Worm (Caenorhabditis elegans) whole organism, midembryonic: ENCODE data around the gene C15C8.7.

Experiments
- T22C8.4 ChIP-seq: fragments of 200-800 bp; sonication (Bioruptor generic); IDR thresholded peaks from 2 replicates; pipeline ENCODE4 v1.3.6; 2022; ENCODE audit warnings: missing genetic modification characterization, missing compliant biosample characterization
- cog-1 ChIP-seq: sonication (generic microtip); optimal IDR thresholded peaks from 2 replicates; lab custom pipeline; 2016; ENCODE audit warnings: missing genetic modification characterization, missing compliant biosample characterization
- flt-1 ChIP-seq: fragments of 200-800 bp; sonication (Bioruptor generic); IDR thresholded peaks from 2 replicates; pipeline ENCODE4 v1.3.6; 2022; ENCODE audit warnings: missing genetic modification characterization, missing compliant biosample characterization
- klf-2 ChIP-seq: fragments of 200-800 bp; sonication (Bioruptor generic); conservative IDR thresholded peaks from 2 replicates; pipeline ENCODE4 v1.3.6; 2022; ENCODE audit warnings: missing genetic modification reagents, missing genetic modification characterization, missing compliant biosample characterization
- med-1 ChIP-seq: sonication (generic microtip); optimal IDR thresholded peaks from 2 replicates; lab custom pipeline; 2017; ENCODE audit warnings: missing genetic modification characterization, mild to moderate bottlenecking, missing compliant biosample characterization, antibody characterized with exemption, missing genetic modification reagents; ENCODE audit not compliant: insufficient read depth
- ref-1 ChIP-seq: fragments of 200-800 bp; sonication (Bioruptor generic); conservative IDR thresholded peaks from 2 replicates; pipeline ENCODE4 v1.3.6; 2022; ENCODE audit warnings: missing genetic modification reagents, missing genetic modification characterization, missing compliant biosample characterization
- tab-1 ChIP-seq: fragments of 200-800 bp; sonication (Bioruptor generic); IDR thresholded peaks from 2 replicates; pipeline ENCODE4 v1.3.6; 2022; ENCODE audit warnings: missing genetic modification characterization, missing compliant biosample characterization
- ztf-23 ChIP-seq: fragments of 200-800 bp; sonication (Bioruptor generic); IDR thresholded peaks from 2 replicates; pipeline ENCODE4 v1.3.6; 2022; ENCODE audit warnings: missing genetic modification reagents, missing genetic modification characterization, missing compliant biosample characterization
- ztf-29 ChIP-seq: fragments of 200-800 bp; sonication (Bioruptor generic); IDR thresholded peaks from 2 replicates; pipeline ENCODE4 v1.3.6; 2022; ENCODE audit warnings: missing genetic modification reagents, missing genetic modification characterization, missing compliant biosample characterization

The C15C8.7 gene

ce11 chrV:12749558-12749957 is 4.7 kb upstream of the C15C8.7 start:
- TF ChIP-seq T22C8.4 (GFP tag; lab: Robert Waterston, UW) (no peak), med-1 (no peak), klf-2 (GFP tag; lab: Robert Waterston, UW) (no peak)

- TF ChIP-seq ztf-29 (no peak), klf-2 (GFP tag; lab: Robert Waterston, UW) (no peak), ref-1 (GFP tag; lab: Robert Waterston, UW) (no peak), tab-1 (GFP tag; lab: Robert Waterston, UW) (no peak), flt-1 (GFP tag; lab: Robert Waterston, UW) (no peak), T22C8.4 (GFP tag; lab: Robert Waterston, UW) (no peak), cog-1 (tag; lab: Kevin White, UChicago) (no peak), ztf-23 (no peak), med-1 (no peak)
Measured at ce11 chrV:12747856-12748255, 3.0 kb upstream of the C15C8.7 start, which contains the start of gene C15C8.5. TSS of gene C15C8.5 (plus strand) at chrV:12748007.

- TF ChIP-seq cog-1 (tag; lab: Kevin White, UChicago), result no peak
- TF ChIP-seq ztf-23, result no peak
- TF ChIP-seq ztf-29, result no peak
- TF ChIP-seq ref-1 (GFP tag; lab: Robert Waterston, UW), result no peak
- TF ChIP-seq tab-1 (GFP tag; lab: Robert Waterston, UW), result no peak
- no peak for TF ChIP-seq med-1
- TF ChIP-seq klf-2 (GFP tag; lab: Robert Waterston, UW), result no peak
- TF ChIP-seq flt-1 (GFP tag; lab: Robert Waterston, UW), result no peak
- no peak for TF ChIP-seq T22C8.4 (GFP tag; lab: Robert Waterston, UW)
Measured at ce11 chrV:12747431-12747830, 2.6 kb upstream of the C15C8.7 start, which contains the start of gene C15C8.4. TSS of gene C15C8.4 (minus strand) at chrV:12747463.

ce11 chrV:12743778-12744502 is 910 bp downstream of the C15C8.7 start:
- TF ChIP-seq T22C8.4 (GFP tag; lab: Robert Waterston, UW), result no peak
- no peak for TF ChIP-seq flt-1 (GFP tag; lab: Robert Waterston, UW)
- no peak for TF ChIP-seq ztf-23

ce11 chrV:12741684-12742083 is 3.2 kb downstream of the C15C8.7 start, which contains the start of gene hrg-7:
TSS of gene hrg-7 (plus strand) at chrV:12742041.
- TF ChIP-seq klf-2 (GFP tag; lab: Robert Waterston, UW) (no peak), ztf-29 (no peak), flt-1 (GFP tag; lab: Robert Waterston, UW) (no peak), cog-1 (tag; lab: Kevin White, UChicago) (no peak), ztf-23 (no peak), med-1 (no peak), tab-1 (GFP tag; lab: Robert Waterston, UW) (no peak), T22C8.4 (GFP tag; lab: Robert Waterston, UW) (no peak), ref-1 (GFP tag; lab: Robert Waterston, UW) (no peak)

- TF ChIP-seq cog-1 (tag; lab: Kevin White, UChicago), result no peak
- no peak for TF ChIP-seq tab-1 (GFP tag; lab: Robert Waterston, UW)
- TF ChIP-seq ref-1 (GFP tag; lab: Robert Waterston, UW), result no peak
- no peak for TF ChIP-seq flt-1 (GFP tag; lab: Robert Waterston, UW)
- no peak for TF ChIP-seq ztf-29
Measured at ce11 chrV:12736166-12736753, 8.6 kb downstream of the C15C8.7 start, which contains the start of gene cky-1. TSS of gene cky-1 (plus strand) at chrV:12736703.

- TF ChIP-seq flt-1 (GFP tag; lab: Robert Waterston, UW), result no peak
- TF ChIP-seq tab-1 (GFP tag; lab: Robert Waterston, UW), result no peak
- no peak for TF ChIP-seq klf-2 (GFP tag; lab: Robert Waterston, UW)
- TF ChIP-seq ztf-29, result no peak
- TF ChIP-seq T22C8.4 (GFP tag; lab: Robert Waterston, UW), result no peak
- TF ChIP-seq ztf-23, result no peak
- TF ChIP-seq ref-1 (GFP tag; lab: Robert Waterston, UW), result no peak
- TF ChIP-seq med-1, result no peak
Measured at ce11 chrV:12733465-12734248, 11.2 kb downstream of the C15C8.7 start, which contains the start of the genes dhs-21 and xbx-9. TSS of gene dhs-21 (minus strand) at chrV:12733645. TSS of gene xbx-9 (plus strand) at chrV:12734198.

- TF ChIP-seq flt-1 (GFP tag; lab: Robert Waterston, UW) (no peak), ref-1 (GFP tag; lab: Robert Waterston, UW) (no peak), cog-1 (tag; lab: Kevin White, UChicago) (no peak), T22C8.4 (GFP tag; lab: Robert Waterston, UW) (no peak), med-1 (no peak), klf-2 (GFP tag; lab: Robert Waterston, UW) (no peak), ztf-23 (no peak), ztf-29 (no peak), tab-1 (GFP tag; lab: Robert Waterston, UW) (no peak)
Measured at ce11 chrV:12732734-12733133, 12.1 kb downstream of the C15C8.7 start.

- TF ChIP-seq ref-1 (GFP tag; lab: Robert Waterston, UW) (no peak), ztf-29 (no peak), tab-1 (GFP tag; lab: Robert Waterston, UW) (no peak), klf-2 (GFP tag; lab: Robert Waterston, UW) (no peak), flt-1 (GFP tag; lab: Robert Waterston, UW) (no peak), ztf-23 (no peak), cog-1 (tag; lab: Kevin White, UChicago) (no peak), T22C8.4 (GFP tag; lab: Robert Waterston, UW) (no peak), med-1 (no peak)
Measured at ce11 chrV:12729220-12729619, 15.6 kb downstream of the C15C8.7 start, which contains the start of gene R11D1.10. TSS of gene R11D1.10 (plus strand) at chrV:12729520.
